Fruit fly (Drosophila melanogaster) whole organism, adult: ENCODE results near the gene Mob2.

ENCODE experiments used
- CG7101 ChIP-seq: fragments of 200-800 bp; sonication (Bioruptor generic); optimal IDR thresholded peaks from 2 replicates; lab custom pipeline; 2018; ENCODE audit warnings: missing biosample characterization, mild to moderate bottlenecking, missing genetic modification characterization, moderate library complexity
- Clk ChIP-seq: fragments of 200-800 bp; sonication (Bioruptor generic); optimal IDR thresholded peaks from 2 replicates; lab custom pipeline; 2017; ENCODE audit warnings: missing biosample characterization, missing genetic modification characterization
- kay ChIP-seq: fragments of 200-800 bp; sonication (Bioruptor generic); peaks from one replicate; lab custom pipeline; 2016; ENCODE audit warnings: missing biosample characterization, missing genetic modification characterization, borderline replicate concordance
- tj ChIP-seq: fragments of 200-800 bp; sonication (Bioruptor generic); optimal IDR thresholded peaks from 3 replicates; lab custom pipeline; 2017; ENCODE audit warnings: missing biosample characterization, mild to moderate bottlenecking, missing genetic modification characterization, moderate library complexity
- toe ChIP-seq: fragments of 200-800 bp; sonication (Bioruptor generic); optimal IDR thresholded peaks from 2 replicates; lab custom pipeline; 2016; ENCODE audit warnings: missing biosample characterization, missing genetic modification characterization

dm6 chr3L:11493090-11493807, 68.8 kb downstream of the Mob2 start:
- TF ChIP-seq kay (GFP tag; lab: Kevin White, UChicago), result no peak
- TF ChIP-seq Clk (GFP tag; lab: Kevin White, UChicago), result no peak
- no peak for TF ChIP-seq toe (GFP tag; lab: Kevin White, UChicago)
- TF ChIP-seq tj (GFP tag; lab: Kevin White, UChicago), result peak; percentile 57
- no peak for TF ChIP-seq CG7101 (tag; lab: Kevin White, UChicago)
